Worm (Caenorhabditis elegans) whole organism, young adult: ENCODE measurements around the gene Y57G11C.14.
A peak's percentile ranks its signal among the peaks of the same experiment; 100 is the strongest.

ENCODE experiments used
- B0336.3 ChIP-seq: fragments of 200-800 bp; sonication (Bioruptor generic); IDR thresholded peaks from 2 replicates; pipeline ENCODE4 v1.3.6; 2022; ENCODE audit warnings: missing genetic modification characterization, missing compliant biosample characterization
- C06A6.2 ChIP-seq: fragments of 200-800 bp; sonication (Bioruptor generic); conservative IDR thresholded peaks from 2 replicates; pipeline ENCODE4 v1.3.6; 2022; ENCODE audit warnings: missing genetic modification characterization, missing compliant biosample characterization
- F33H1.4 ChIP-seq: fragments of 200-800 bp; sonication (Bioruptor generic); IDR thresholded peaks from 2 replicates; pipeline ENCODE4 v1.3.6; 2022; ENCODE audit warnings: missing genetic modification reagents, missing genetic modification characterization, missing compliant biosample characterization
- F55B11.4 ChIP-seq: sonication (generic microtip); optimal IDR thresholded peaks from 2 replicates; lab custom pipeline; 2016; ENCODE audit warnings: missing compliant biosample characterization, missing genetic modification characterization, borderline replicate concordance; ENCODE audit not compliant: insufficient read depth
- T07F8.4 ChIP-seq: sonication (generic microtip); optimal IDR thresholded peaks from 2 replicates; lab custom pipeline; 2016; ENCODE audit warnings: mild to moderate bottlenecking, missing genetic modification characterization, moderate library complexity, missing compliant biosample characterization
- Y53G8AR.9 ChIP-seq: fragments of 200-800 bp; sonication (Bioruptor generic); conservative IDR thresholded peaks from 2 replicates; pipeline ENCODE4 v1.3.6; 2022; ENCODE audit warnings: missing genetic modification reagents, missing genetic modification characterization, missing compliant biosample characterization
- Y56A3A.18 ChIP-seq: fragments of 200-800 bp; sonication (Bioruptor generic); IDR thresholded peaks from 2 replicates; pipeline ENCODE4 v1.3.6; 2022; ENCODE audit warnings: missing genetic modification reagents, missing genetic modification characterization, missing compliant biosample characterization
- Y79H2A.3 ChIP-seq: fragments of 200-800 bp; sonication (Bioruptor generic); conservative IDR thresholded peaks from 2 replicates; pipeline ENCODE4 v1.3.6; 2022; ENCODE audit warnings: missing genetic modification reagents, missing genetic modification characterization, missing compliant biosample characterization
- ZK185.1 ChIP-seq: sonication (generic microtip); optimal IDR thresholded peaks from 2 replicates; lab custom pipeline; 2016; ENCODE audit warnings: mild to moderate bottlenecking, missing genetic modification characterization, missing compliant biosample characterization; ENCODE audit not compliant: poor library complexity, severe bottlenecking
- aptf-2 ChIP-seq: fragments of 200-800 bp; sonication (Bioruptor generic); conservative IDR thresholded peaks from 2 replicates; pipeline ENCODE4 v1.3.6; 2022; ENCODE audit warnings: missing genetic modification reagents, missing genetic modification characterization, missing compliant biosample characterization
- atf-7 ChIP-seq: sonication (generic microtip); optimal IDR thresholded peaks from 2 replicates; lab custom pipeline; 2017; ENCODE audit warnings: mild to moderate bottlenecking, missing genetic modification characterization, missing compliant biosample characterization
- attf-6 ChIP-seq: fragments of 200-800 bp; sonication (Bioruptor generic); IDR thresholded peaks from 2 replicates; pipeline ENCODE4 v1.3.6; 2022; ENCODE audit warnings: missing genetic modification reagents, missing genetic modification characterization, missing compliant biosample characterization
- bed-2 ChIP-seq: fragments of 200-800 bp; sonication (Bioruptor generic); IDR thresholded peaks from 2 replicates; pipeline ENCODE4 v1.3.6; 2022; ENCODE audit warnings: missing genetic modification reagents, missing genetic modification characterization, missing compliant biosample characterization
- chd-7 ChIP-seq: sonication (generic microtip); optimal IDR thresholded peaks from 2 replicates; lab custom pipeline; 2016; ENCODE audit warnings: mild to moderate bottlenecking, missing genetic modification characterization, moderate library complexity, missing compliant biosample characterization
- dpff-1 ChIP-seq: sonication (generic microtip); optimal IDR thresholded peaks from 2 replicates; lab custom pipeline; 2017; ENCODE audit warnings: mild to moderate bottlenecking, missing genetic modification characterization, missing compliant biosample characterization
- egrh-3 ChIP-seq: fragments of 200-800 bp; sonication (Bioruptor generic); IDR thresholded peaks from 2 replicates; pipeline ENCODE4 v1.3.6; 2022; ENCODE audit warnings: missing genetic modification reagents, missing genetic modification characterization, missing compliant biosample characterization
- ekl-4 ChIP-seq: fragments of 200-800 bp; sonication (Bioruptor generic); IDR thresholded peaks from 2 replicates; pipeline ENCODE4 v1.3.6; 2022; ENCODE audit warnings: missing genetic modification reagents, missing genetic modification characterization, missing compliant biosample characterization
- hlh-12 ChIP-seq: sonication (generic microtip); optimal IDR thresholded peaks from 2 replicates; lab custom pipeline; 2016; ENCODE audit warnings: missing genetic modification characterization, missing compliant biosample characterization
- hmg-1.2 ChIP-seq: fragments of 200-800 bp; sonication (Bioruptor generic); IDR thresholded peaks from 2 replicates; pipeline ENCODE4 v1.3.6; 2022; ENCODE audit warnings: missing genetic modification reagents, missing genetic modification characterization, missing compliant biosample characterization
- let-607 ChIP-seq, 2 experiments: fragments of 200-800 bp in 1 of 2; sonication (Bioruptor generic) in 1 of 2; sonication (generic microtip) in 1 of 2; optimal IDR thresholded peaks; 2 replicates each; lab custom pipeline; 2016 to 2018; ENCODE audit warnings: mild to moderate bottlenecking in 2 of 2, missing compliant biosample characterization in 2 of 2, missing genetic modification characterization in 2 of 2, moderate library complexity in 2 of 2, missing genotype in 1 of 2
- lin-35 ChIP-seq, 3 experiments: fragments of 150-350 bp in 2 of 3; sonication (generic microtip) in 1 of 3; optimal IDR thresholded peaks; 2 replicates each; lab custom pipeline; 2014 to 2018; ENCODE audit warnings: missing biosample characterization in 3 of 3, missing genetic modification characterization in 3 of 3, missing genetic modification reagents in 3 of 3
- lin-40 ChIP-seq: sonication (generic microtip); optimal IDR thresholded peaks from 2 replicates; lab custom pipeline; 2016; ENCODE audit warnings: missing genetic modification characterization, mild to moderate bottlenecking, missing compliant biosample characterization, missing genotype, missing genetic modification reagents
- lsl-1 ChIP-seq: fragments of 200-800 bp; sonication (Bioruptor generic); optimal IDR thresholded peaks from 2 replicates; lab custom pipeline; 2018; ENCODE audit warnings: mild to moderate bottlenecking, missing genetic modification characterization, moderate library complexity, missing compliant biosample characterization
- madf-10 ChIP-seq: sonication (generic microtip); optimal IDR thresholded peaks from 2 replicates; lab custom pipeline; 2016; ENCODE audit warnings: mild to moderate bottlenecking, missing genetic modification characterization, missing compliant biosample characterization
- madf-3 ChIP-seq: fragments of 200-800 bp; sonication (Bioruptor generic); IDR thresholded peaks from 2 replicates; pipeline ENCODE4 v1.3.6; 2022; ENCODE audit warnings: missing genetic modification reagents, missing genetic modification characterization, missing compliant biosample characterization
- madf-6 ChIP-seq: fragments of 200-800 bp; sonication (Bioruptor generic); IDR thresholded peaks from 2 replicates; pipeline ENCODE4 v1.3.6; 2022; ENCODE audit warnings: missing genetic modification reagents, missing genetic modification characterization, missing compliant biosample characterization
- nhr-179 ChIP-seq: sonication (generic microtip); optimal IDR thresholded peaks from 2 replicates; lab custom pipeline; 2016; ENCODE audit warnings: mild to moderate bottlenecking, missing genetic modification characterization, missing compliant biosample characterization
- pbrm-1 ChIP-seq: fragments of 200-800 bp; sonication (Bioruptor generic); IDR thresholded peaks from 2 replicates; pipeline ENCODE4 v1.3.6; 2022; ENCODE audit warnings: missing genetic modification reagents, missing genetic modification characterization, missing compliant biosample characterization
- rec-8 ChIP-seq, 2 experiments: sonication (generic microtip); optimal IDR thresholded peaks; 2 replicates each; lab custom pipeline; 2016; ENCODE audit warnings: mild to moderate bottlenecking in 2 of 2, missing genetic modification characterization in 2 of 2, missing genetic modification reagents in 2 of 2, missing genotype in 2 of 2, missing biosample characterization in 1 of 2, missing compliant biosample characterization in 1 of 2, moderate library complexity in 1 of 2
- rpc-1 ChIP-seq, 2 experiments: fragments of 150-350 bp in 1 of 2; sonication (generic microtip) in 1 of 2; optimal IDR thresholded peaks; 2 replicates each; lab custom pipeline; 2014 to 2018; ENCODE audit warnings: missing biosample characterization in 1 of 2, missing genetic modification characterization in 1 of 2, missing genetic modification reagents in 1 of 2, missing genotype in 1 of 2
- snpc-4 ChIP-seq, 5 experiments: fragments of 150-350 bp in 1 of 5; sonication (generic microtip) in 4 of 5; optimal IDR thresholded peaks; 2 replicates each; lab custom pipeline; 2014 to 2018; ENCODE audit warnings: missing genetic modification characterization in 5 of 5, missing biosample characterization in 3 of 5, antibody characterized with exemption in 2 of 5, mild to moderate bottlenecking in 2 of 5, missing compliant biosample characterization in 2 of 5, missing genotype in 2 of 5, moderate library complexity in 2 of 5, missing genetic modification reagents in 1 of 5
- tbp1 ChIP-seq: fragments of 200-800 bp; sonication (Bioruptor generic); optimal IDR thresholded peaks from 2 replicates; lab custom pipeline; 2018; ENCODE audit warnings: mild to moderate bottlenecking, missing genetic modification characterization, missing compliant biosample characterization
- tbx-9 ChIP-seq: sonication (generic microtip); optimal IDR thresholded peaks from 2 replicates; lab custom pipeline; 2016; ENCODE audit warnings: borderline replicate concordance, missing genetic modification characterization, inconsistent platforms, missing compliant biosample characterization
- unc-62 ChIP-seq: fragments of 150-350 bp; optimal IDR thresholded peaks from 2 replicates; lab custom pipeline; 2014; ENCODE audit warnings: missing biosample characterization, missing genetic modification reagents, missing genetic modification characterization
- ztf-25 ChIP-seq: fragments of 200-800 bp; sonication (Bioruptor generic); IDR thresholded peaks from 2 replicates; pipeline ENCODE4 v1.3.6; 2022; ENCODE audit warnings: missing genetic modification reagents, missing genetic modification characterization, missing compliant biosample characterization
- ztf-26 ChIP-seq: sonication (generic microtip); optimal IDR thresholded peaks from 2 replicates; lab custom pipeline; 2017; ENCODE audit warnings: missing genetic modification characterization, missing compliant biosample characterization

The Y57G11C.14 gene

ce11 chrIV:14826151-14826757, 27.1 kb downstream of the Y57G11C.14 start:
- peak; percentile 60; the same call in 1 of the 2 replicates for TF ChIP-seq B0336.3 (GFP tag; lab: Robert Waterston, UW)
- TF ChIP-seq attf-6 (GFP tag; lab: Robert Waterston, UW), result peak; percentile 96
- TF ChIP-seq madf-6 (GFP tag; lab: Robert Waterston, UW), result no peak
- peak; percentile 38 for TF ChIP-seq tbp1 (GFP tag; lab: Kevin White, UChicago)
- peak; percentile 65 for TF ChIP-seq snpc-4 (GFP tag; optimal IDR thresholded peaks at IDR 0.05; lab: Kevin White, UChicago)
- TF ChIP-seq snpc-4 (tag; optimal IDR thresholded peaks at IDR 0.05; lab: Kevin White, UChicago), result peak in 2 of 4 experiments; percentile 62 to 88

- no peak for TF ChIP-seq ekl-4 (GFP tag; lab: Robert Waterston, UW)
- TF ChIP-seq let-607 (tag; optimal IDR thresholded peaks at IDR 0.05; lab: Kevin White, UChicago), result no peak
- no peak for TF ChIP-seq lin-40 (tag; lab: Kevin White, UChicago)
- TF ChIP-seq Y79H2A.3 (GFP tag; lab: Robert Waterston, UW), result no peak
- no peak for TF ChIP-seq T07F8.4
- no peak for TF ChIP-seq madf-3
- TF ChIP-seq lin-35 (GFP tag; optimal IDR thresholded peaks at IDR 0.05; lab: Kevin White, UChicago), result no peak
- TF ChIP-seq bed-2, result no peak
- TF ChIP-seq ztf-25 (GFP tag; lab: Robert Waterston, UW), result no peak
- no peak for TF ChIP-seq Y56A3A.18 (GFP tag; lab: Robert Waterston, UW)
- TF ChIP-seq unc-62, result no peak
- TF ChIP-seq rec-8 (tag; optimal IDR thresholded peaks at IDR 0.05; lab: Kevin White, UChicago), result no peak
- TF ChIP-seq snpc-4 (GFP tag; optimal IDR thresholded peaks at IDR 0.05; lab: Kevin White, UChicago), result no peak
- TF ChIP-seq snpc-4 (tag; optimal IDR thresholded peaks at IDR 0.05; lab: Kevin White, UChicago), result peak in 1 of 4 experiments; percentile 61
- 0 out of 2 replicates have a peak, but pooled peaks have one; percentile 44 for TF ChIP-seq attf-6 (GFP tag; lab: Robert Waterston, UW)
- peak; percentile 60 for TF ChIP-seq lsl-1 (GFP tag; lab: Kevin White, UChicago)
- TF ChIP-seq C06A6.2, result no peak
- TF ChIP-seq F33H1.4 (GFP tag; lab: Robert Waterston, UW), result peak; percentile 37
- TF ChIP-seq egrh-3 (GFP tag; lab: Robert Waterston, UW), result no peak
These were observed 29.1 kb downstream of the Y57G11C.14 start for ce11 chrIV:14828218-14828617.

- TF ChIP-seq let-607 (tag; optimal IDR thresholded peaks at IDR 0.05; lab: Kevin White, UChicago), result no peak
These were observed 29.9 kb downstream of the Y57G11C.14 start, which contains the start of gene hhat-2 for ce11 chrIV:14829026-14829425. Gene hhat-2 (minus strand): TSS chrIV:14829126.

- no peak for TF ChIP-seq snpc-4 (GFP tag; optimal IDR thresholded peaks at IDR 0.05; lab: Kevin White, UChicago)
- TF ChIP-seq snpc-4 (tag; optimal IDR thresholded peaks at IDR 0.05; lab: Kevin White, UChicago), result peak in 1 of 4 experiments; percentile 47
- TF ChIP-seq chd-7, result no peak
These were observed 34.4 kb downstream of the Y57G11C.14 start for ce11 chrIV:14833537-14833936.

- no peak for TF ChIP-seq aptf-2 (GFP tag; lab: Robert Waterston, UW)
- peak; percentile 98 for TF ChIP-seq hmg-1.2 (GFP tag; lab: Robert Waterston, UW)
- TF ChIP-seq atf-7, result no peak
These were observed 37.8 kb downstream of the Y57G11C.14 start, which contains the start of gene Y57G11C.22 for ce11 chrIV:14836885-14837284. Gene Y57G11C.22 (plus strand): TSS chrIV:14837211.

- TF ChIP-seq nhr-179 (tag; lab: Kevin White, UChicago), result no peak
- TF ChIP-seq Y53G8AR.9, result no peak; the same call in 1 of the 2 replicates
- TF ChIP-seq tbx-9, result no peak
- TF ChIP-seq pbrm-1 (GFP tag; lab: Robert Waterston, UW), result peak; percentile 80
- peak; percentile 94 for TF ChIP-seq ZK185.1 (tag; lab: Kevin White, UChicago)
- TF ChIP-seq dpff-1 (tag; lab: Kevin White, UChicago), result peak; percentile 60
- TF ChIP-seq hlh-12 (tag; lab: Kevin White, UChicago), result peak; percentile 38
- TF ChIP-seq rpc-1 (optimal IDR thresholded peaks at IDR 0.05; lab: Kevin White, UChicago), result peak; percentile 76
- peak; percentile 71 for TF ChIP-seq rpc-1 (tag; optimal IDR thresholded peaks at IDR 0.05; lab: Kevin White, UChicago)
- peak; percentile 81 for TF ChIP-seq ztf-26 (tag; lab: Kevin White, UChicago)
- no peak for TF ChIP-seq F55B11.4 (tag; lab: Kevin White, UChicago)
- no peak for TF ChIP-seq aptf-2 (GFP tag; lab: Robert Waterston, UW)
- TF ChIP-seq madf-10 (tag; lab: Kevin White, UChicago), result peak; percentile 75
- TF ChIP-seq lsl-1 (GFP tag; lab: Kevin White, UChicago), result peak; percentile 51
These were observed 39.0 kb downstream of the Y57G11C.14 start for ce11 chrIV:14838095-14838494.
